Worm (Caenorhabditis elegans) whole organism, midembryonic: ENCODE measurements around the gene Y67D2.2.

Experiments
- flt-1 ChIP-seq: fragments of 200-800 bp; sonication (Bioruptor generic); IDR thresholded peaks from 2 replicates; pipeline ENCODE4 v1.3.6; 2022; ENCODE audit warnings: missing genetic modification characterization, missing compliant biosample characterization
- klf-2 ChIP-seq: fragments of 200-800 bp; sonication (Bioruptor generic); conservative IDR thresholded peaks from 2 replicates; pipeline ENCODE4 v1.3.6; 2022; ENCODE audit warnings: missing genetic modification reagents, missing genetic modification characterization, missing compliant biosample characterization
- med-1 ChIP-seq: sonication (generic microtip); optimal IDR thresholded peaks from 2 replicates; lab custom pipeline; 2017; ENCODE audit warnings: missing genetic modification characterization, mild to moderate bottlenecking, missing compliant biosample characterization, antibody characterized with exemption, missing genetic modification reagents; ENCODE audit not compliant: insufficient read depth

DNA sequence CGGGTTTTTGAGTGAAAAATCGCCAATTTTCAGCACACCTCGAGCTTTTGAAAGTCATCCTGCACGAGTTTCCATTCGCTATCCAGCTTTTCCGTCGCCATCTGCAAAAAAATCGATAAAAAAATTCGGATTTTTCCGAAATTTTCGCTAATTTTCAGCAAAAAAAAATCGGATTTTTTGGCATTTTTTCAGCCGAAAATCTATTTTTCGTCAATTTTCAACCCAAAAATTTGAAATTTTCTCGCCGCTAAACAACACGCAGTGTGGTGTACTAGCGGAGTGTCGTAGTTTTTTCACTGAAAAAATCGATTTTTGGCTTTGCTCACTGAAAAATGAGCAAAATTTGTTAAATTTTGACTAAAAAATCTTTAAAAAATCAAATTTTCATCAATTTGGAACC is 40.7 kb upstream of the Y67D2.2 start, which contains the start of gene tmem-120:
- TF ChIP-seq klf-2 (GFP tag; lab: Robert Waterston, UW) (no peak), flt-1 (GFP tag; lab: Robert Waterston, UW) (no peak), med-1 (GFP tag; lab: Kevin White, UChicago) (no peak)
